Worm (Caenorhabditis elegans) whole organism, young adult: ENCODE data around the gene ins-10.

ENCODE experiments used
- F37B4.10 ChIP-seq: fragments of 200-800 bp; sonication (Bioruptor generic); IDR thresholded peaks from 2 replicates; pipeline ENCODE4 v1.3.6; 2022; ENCODE audit warnings: missing genetic modification characterization, missing compliant biosample characterization
- Y67H2A.10 ChIP-seq: fragments of 200-800 bp; sonication (Bioruptor generic); conservative IDR thresholded peaks from 2 replicates; pipeline ENCODE4 v1.3.6; 2022; ENCODE audit warnings: missing genetic modification reagents, missing genetic modification characterization, missing compliant biosample characterization
- dpff-1 ChIP-seq: sonication (generic microtip); optimal IDR thresholded peaks from 2 replicates; lab custom pipeline; 2017; ENCODE audit warnings: mild to moderate bottlenecking, missing genetic modification characterization, missing compliant biosample characterization
- him-1 ChIP-seq: sonication (generic microtip); optimal IDR thresholded peaks from 2 replicates; lab custom pipeline; 2016; ENCODE audit warnings: missing genotype, missing genetic modification reagents, missing genetic modification characterization, missing compliant biosample characterization
- lir-1 ChIP-seq: fragments of 200-800 bp; sonication (Bioruptor generic); conservative IDR thresholded peaks from 2 replicates; pipeline ENCODE4 v1.3.6; 2022; ENCODE audit warnings: missing genetic modification reagents, missing genetic modification characterization, missing compliant biosample characterization
- mxl-1 ChIP-seq: sonication (generic microtip); optimal IDR thresholded peaks from 2 replicates; lab custom pipeline; 2016; ENCODE audit warnings: missing genetic modification characterization, missing compliant biosample characterization
- pha-4 ChIP-seq: fragments of 150-350 bp; sonication (generic microtip); optimal IDR thresholded peaks from 2 replicates; lab custom pipeline; 2014; ENCODE audit warnings: missing biosample characterization, missing genetic modification reagents, missing genetic modification characterization
- snpc-4 ChIP-seq, 5 experiments: fragments of 150-350 bp in 1 of 5; sonication (generic microtip) in 4 of 5; optimal IDR thresholded peaks; 2 replicates each; lab custom pipeline; 2014 to 2018; ENCODE audit warnings: missing genetic modification characterization in 5 of 5, missing biosample characterization in 3 of 5, antibody characterized with exemption in 2 of 5, mild to moderate bottlenecking in 2 of 5, missing compliant biosample characterization in 2 of 5, missing genotype in 2 of 5, moderate library complexity in 2 of 5, missing genetic modification reagents in 1 of 5
- tbx-9 ChIP-seq: sonication (generic microtip); optimal IDR thresholded peaks from 2 replicates; lab custom pipeline; 2016; ENCODE audit warnings: borderline replicate concordance, missing genetic modification characterization, inconsistent platforms, missing compliant biosample characterization
- ztf-28 ChIP-seq: fragments of 200-800 bp; sonication (Bioruptor generic); IDR thresholded peaks from 2 replicates; pipeline ENCODE4 v1.3.6; 2022; ENCODE audit warnings: missing genetic modification reagents, missing genetic modification characterization, missing compliant biosample characterization

DNA sequence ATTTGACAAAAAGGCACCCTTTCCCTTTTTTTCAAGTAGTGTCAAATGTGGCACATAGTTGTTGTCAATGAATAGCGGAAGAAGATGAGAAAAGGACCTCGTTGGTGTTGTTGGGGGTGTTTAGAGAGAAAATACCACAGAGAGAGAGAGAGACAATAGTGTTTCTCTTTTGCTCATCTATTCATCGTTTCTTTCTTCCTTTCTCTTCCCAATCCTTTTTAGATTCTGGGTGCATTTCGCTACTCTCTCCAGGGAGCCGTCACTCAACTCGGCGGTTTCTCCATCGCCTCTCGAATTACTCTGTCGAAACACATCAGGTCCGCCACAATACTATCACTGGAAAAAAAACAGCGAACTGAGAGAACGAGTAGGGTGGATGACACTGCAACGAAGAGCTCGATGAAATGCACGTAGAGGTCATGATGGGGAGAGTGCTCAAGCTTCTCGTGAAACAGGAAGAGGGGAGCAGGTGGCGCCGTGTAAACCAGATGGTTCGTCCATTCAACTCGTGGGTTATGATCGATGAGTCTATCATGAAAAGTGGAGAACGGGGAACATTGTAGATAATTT lies 30.1 kb upstream of the ins-10 start:
- no peak for TF ChIP-seq mxl-1 (tag; lab: Kevin White, UChicago)
- TF ChIP-seq Y67H2A.10: no peak
- TF ChIP-seq him-1 (tag; lab: Kevin White, UChicago): no peak
- no peak for TF ChIP-seq F37B4.10 (GFP tag; lab: Robert Waterston, UW)
- no peak for TF ChIP-seq tbx-9 (tag; lab: Kevin White, UChicago)
- TF ChIP-seq pha-4 (tag; lab: Kevin White, UChicago): no peak
- no peak for TF ChIP-seq ztf-28
- TF ChIP-seq snpc-4 (GFP tag; optimal IDR thresholded peaks at IDR 0.05; lab: Kevin White, UChicago): no peak
- no peak for TF ChIP-seq snpc-4 (tag; optimal IDR thresholded peaks at IDR 0.05; lab: Kevin White, UChicago)
- no peak for TF ChIP-seq dpff-1
- no peak for TF ChIP-seq lir-1 (GFP tag; lab: Robert Waterston, UW)
